Worm (Caenorhabditis elegans) whole organism, mixed stage, embryonic: Measurements from ENCODE around the gene alg-4.

Source experiments
- M03D4.4 ChIP-seq: sonication (generic microtip); optimal IDR thresholded peaks from 2 replicates; lab custom pipeline; 2017; ENCODE audit warnings: mild to moderate bottlenecking, missing genetic modification characterization, missing compliant biosample characterization
- blmp-1 ChIP-seq: fragments of 150-350 bp; optimal IDR thresholded peaks from 2 replicates; lab custom pipeline; 2014; ENCODE audit warnings: missing biosample characterization, missing genetic modification characterization
- ceh-39 ChIP-seq: fragments of 150-350 bp; optimal IDR thresholded peaks from 2 replicates; lab custom pipeline; 2014; ENCODE audit warnings: missing biosample characterization, missing genetic modification characterization
- ceh-43 ChIP-seq: fragments of 200-800 bp; sonication (Bioruptor generic); optimal IDR thresholded peaks from 2 replicates; lab custom pipeline; 2018; ENCODE audit warnings: mild to moderate bottlenecking, missing genetic modification characterization, moderate library complexity, missing compliant biosample characterization
- ceh-83 ChIP-seq: fragments of 200-800 bp; sonication (Bioruptor generic); optimal IDR thresholded peaks from 2 replicates; lab custom pipeline; 2018; ENCODE audit warnings: mild to moderate bottlenecking, missing genetic modification characterization, missing compliant biosample characterization
- ces-1 ChIP-seq: fragments of 150-350 bp; optimal IDR thresholded peaks from 2 replicates; lab custom pipeline; 2014; ENCODE audit warnings: missing biosample characterization, missing genetic modification reagents, missing genetic modification characterization
- cnd-1 ChIP-seq: fragments of 200-800 bp; sonication (Bioruptor generic); optimal IDR thresholded peaks from 2 replicates; lab custom pipeline; 2018; ENCODE audit warnings: mild to moderate bottlenecking, missing genetic modification characterization, missing compliant biosample characterization
- drap-1 ChIP-seq: fragments of 200-800 bp; sonication (Bioruptor generic); optimal IDR thresholded peaks from 3 replicates; lab custom pipeline; 2018; ENCODE audit warnings: mild to moderate bottlenecking, missing genetic modification characterization, missing compliant biosample characterization
- elt-1 ChIP-seq: sonication (generic microtip); optimal IDR thresholded peaks from 2 replicates; lab custom pipeline; 2017; ENCODE audit warnings: missing genetic modification characterization, mild to moderate bottlenecking, missing compliant biosample characterization, antibody characterized with exemption, moderate library complexity, borderline replicate concordance; ENCODE audit not compliant: insufficient read depth
- elt-3 ChIP-seq: fragments of 150-350 bp; optimal IDR thresholded peaks from 2 replicates; lab custom pipeline; 2014; ENCODE audit warnings: missing biosample characterization, missing genetic modification characterization
- flh-1 ChIP-seq: fragments of 200-800 bp; sonication (Bioruptor generic); optimal IDR thresholded peaks from 2 replicates; lab custom pipeline; 2018; ENCODE audit warnings: mild to moderate bottlenecking, missing genetic modification characterization, moderate library complexity, missing compliant biosample characterization
- ham-2 ChIP-seq: fragments of 200-800 bp; sonication (Bioruptor generic); optimal IDR thresholded peaks from 2 replicates; lab custom pipeline; 2018; ENCODE audit warnings: mild to moderate bottlenecking, missing genetic modification characterization, missing compliant biosample characterization
- hlh-1 ChIP-seq: fragments of 150-350 bp; optimal IDR thresholded peaks from 2 replicates; lab custom pipeline; 2014; ENCODE audit warnings: missing biosample characterization, missing genetic modification reagents, missing genetic modification characterization
- lin-13 ChIP-seq: fragments of 150-350 bp; optimal IDR thresholded peaks from 2 replicates; lab custom pipeline; 2014; ENCODE audit warnings: missing biosample characterization, missing genetic modification characterization
- lin-32 ChIP-seq: fragments of 200-800 bp; sonication (Bioruptor generic); optimal IDR thresholded peaks from 2 replicates; lab custom pipeline; 2018; ENCODE audit warnings: mild to moderate bottlenecking, missing genetic modification characterization, missing compliant biosample characterization
- lsy-2 ChIP-seq: fragments of 150-350 bp; optimal IDR thresholded peaks from 2 replicates; lab custom pipeline; 2014; ENCODE audit warnings: missing biosample characterization, missing genetic modification characterization
- mab-5 ChIP-seq: fragments of 150-350 bp; optimal IDR thresholded peaks from 2 replicates; lab custom pipeline; 2014; ENCODE audit warnings: missing biosample characterization, missing genetic modification characterization
- mep-1 ChIP-seq: fragments of 150-350 bp; optimal IDR thresholded peaks from 2 replicates; lab custom pipeline; 2017; ENCODE audit warnings: missing biosample characterization, missing genetic modification reagents, missing genetic modification characterization, inconsistent platforms
- mls-2 ChIP-seq: sonication (generic microtip); optimal IDR thresholded peaks from 2 replicates; lab custom pipeline; 2016; ENCODE audit warnings: mild to moderate bottlenecking, missing genetic modification characterization, moderate library complexity, missing compliant biosample characterization
- nhr-12 ChIP-seq: fragments of 150-350 bp; optimal IDR thresholded peaks from 2 replicates; lab custom pipeline; 2014; ENCODE audit warnings: missing biosample characterization, missing genetic modification characterization
- nhr-237 ChIP-seq: fragments of 150-350 bp; optimal IDR thresholded peaks from 2 replicates; lab custom pipeline; 2014; ENCODE audit warnings: missing biosample characterization, missing genetic modification characterization
- nhr-76 ChIP-seq: sonication (generic microtip); optimal IDR thresholded peaks from 2 replicates; lab custom pipeline; 2017; ENCODE audit warnings: missing biosample characterization, missing genetic modification characterization
- pha-4 ChIP-seq: fragments of 150-350 bp; optimal IDR thresholded peaks from 2 replicates; lab custom pipeline; 2018; ENCODE audit warnings: missing biosample characterization, missing genetic modification reagents, missing genetic modification characterization
- snpc-4 ChIP-seq: fragments of 150-350 bp; optimal IDR thresholded peaks from 2 replicates; lab custom pipeline; 2014; ENCODE audit warnings: missing biosample characterization, missing genetic modification characterization
- sptf-1 ChIP-seq: sonication (generic microtip); optimal IDR thresholded peaks from 2 replicates; lab custom pipeline; 2017; ENCODE audit warnings: mild to moderate bottlenecking, missing genetic modification characterization, moderate library complexity, missing compliant biosample characterization
- tbx-8 ChIP-seq: fragments of 200-800 bp; sonication (Bioruptor generic); optimal IDR thresholded peaks from 2 replicates; lab custom pipeline; 2018; ENCODE audit warnings: mild to moderate bottlenecking, missing genetic modification characterization, moderate library complexity, missing compliant biosample characterization
- unc-120 ChIP-seq: sonication (generic microtip); optimal IDR thresholded peaks from 2 replicates; lab custom pipeline; 2017; ENCODE audit warnings: missing genetic modification characterization, missing compliant biosample characterization; ENCODE audit not compliant: poor library complexity, severe bottlenecking
- unc-39 ChIP-seq: fragments of 150-350 bp; optimal IDR thresholded peaks from 2 replicates; lab custom pipeline; 2014; ENCODE audit warnings: missing biosample characterization, missing genetic modification characterization
- zip-8 ChIP-seq: fragments of 150-350 bp; optimal IDR thresholded peaks from 2 replicates; lab custom pipeline; 2014; ENCODE audit warnings: missing biosample characterization, missing genetic modification characterization
- ztf-11 ChIP-seq: fragments of 150-350 bp; optimal IDR thresholded peaks from 2 replicates; lab custom pipeline; 2014; ENCODE audit warnings: missing biosample characterization, missing genetic modification characterization

alg-4 gene

DNA sequence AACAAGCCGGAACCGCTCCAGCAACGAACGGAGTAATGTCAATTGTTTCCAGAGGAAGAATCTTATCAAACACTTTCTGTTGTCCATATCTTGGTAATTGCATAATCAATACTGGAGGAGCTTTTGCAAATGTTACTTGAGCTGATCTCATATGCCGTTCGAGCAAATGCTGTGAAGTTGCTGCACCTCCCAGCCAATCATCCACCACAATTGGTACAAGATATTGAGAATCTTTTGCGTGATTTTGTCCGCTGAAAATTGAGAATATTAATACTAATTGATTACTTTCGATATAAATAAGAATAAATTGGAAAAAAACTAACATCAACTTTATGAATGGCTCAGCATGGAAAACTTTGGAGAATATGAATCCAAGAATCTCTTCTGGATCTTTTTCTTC, 8.5 kb upstream of the alg-4 start:
- TF ChIP-seq lin-32 (GFP tag; lab: Kevin White, UChicago): no peak
- no peak for TF ChIP-seq ceh-43 (GFP tag; lab: Kevin White, UChicago)
- no peak for TF ChIP-seq mab-5 (tag; lab: Kevin White, UChicago)
- no peak for TF ChIP-seq ham-2 (GFP tag; lab: Kevin White, UChicago)
- no peak for TF ChIP-seq flh-1 (GFP tag; lab: Kevin White, UChicago)
- no peak for TF ChIP-seq snpc-4
- no peak for TF ChIP-seq blmp-1 (tag; lab: Kevin White, UChicago)
- TF ChIP-seq nhr-237 (tag; lab: Kevin White, UChicago): no peak
- TF ChIP-seq unc-120 (tag; lab: Kevin White, UChicago): no peak
- TF ChIP-seq cnd-1 (tag; lab: Kevin White, UChicago): no peak
- TF ChIP-seq ztf-11 (tag; lab: Kevin White, UChicago): no peak
- no peak for TF ChIP-seq sptf-1 (tag; lab: Kevin White, UChicago)

DNA sequence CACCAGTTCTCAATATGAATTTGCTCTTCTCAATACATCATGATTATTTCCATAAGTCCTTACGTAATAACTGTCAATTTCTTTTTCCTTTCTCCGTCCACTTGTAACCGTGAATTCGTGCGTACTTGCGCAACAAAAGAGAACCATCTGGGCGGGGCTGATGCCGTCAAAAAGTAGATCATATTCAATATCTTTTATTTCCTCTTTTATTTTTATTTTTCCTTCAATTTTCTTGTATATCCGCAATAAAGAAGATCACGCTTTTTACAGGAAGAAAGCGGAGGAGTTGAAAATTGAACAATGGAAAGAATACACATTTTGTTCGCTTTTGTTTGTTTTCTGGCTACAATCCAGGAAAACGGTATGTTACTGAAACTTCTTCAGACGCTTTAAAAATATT, 1.6 kb upstream of the alg-4 start, which contains the start of gene mam-7:
Gene mam-7 (plus strand): TSS at position 301 of the 400 bp plus-strand sequence.
- TF ChIP-seq M03D4.4 (tag; lab: Kevin White, UChicago) (no peak), zip-8 (tag; lab: Kevin White, UChicago) (peak; percentile 66)

DNA sequence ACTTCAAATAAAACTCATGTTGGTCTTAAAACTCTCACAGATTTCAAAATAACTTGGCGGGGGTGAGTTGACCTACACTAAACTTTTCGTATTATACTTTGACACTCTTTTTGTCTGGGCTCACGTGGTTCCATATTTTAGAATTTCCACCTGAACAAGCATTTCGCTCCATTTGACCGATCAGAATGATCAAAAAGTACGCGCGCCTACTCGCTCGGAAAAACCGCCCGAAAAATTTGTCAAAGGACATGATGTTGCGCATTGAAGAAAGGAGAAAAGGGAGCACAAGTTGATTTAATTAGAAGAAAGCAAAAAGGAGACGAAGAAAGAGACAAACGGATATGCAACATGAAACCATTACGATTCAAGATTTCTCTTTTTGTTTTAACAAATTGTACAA, 4.9 kb downstream of the alg-4 start:
- TF ChIP-seq nhr-76 (tag; lab: Kevin White, UChicago): no peak
- no peak for TF ChIP-seq ceh-83 (GFP tag; lab: Kevin White, UChicago)
- TF ChIP-seq elt-1: no peak
- TF ChIP-seq nhr-237 (tag; lab: Kevin White, UChicago): no peak
- no peak for TF ChIP-seq lsy-2 (tag; lab: Kevin White, UChicago)
- TF ChIP-seq ces-1: no peak
- no peak for TF ChIP-seq mls-2 (tag; lab: Kevin White, UChicago)
- no peak for TF ChIP-seq hlh-1 (tag; lab: Kevin White, UChicago)
- no peak for TF ChIP-seq ham-2 (GFP tag; lab: Kevin White, UChicago)
- no peak for TF ChIP-seq lin-13 (tag; lab: Kevin White, UChicago)
- no peak for TF ChIP-seq mab-5 (tag; lab: Kevin White, UChicago)
- no peak for TF ChIP-seq mep-1 (tag; lab: Kevin White, UChicago)
- no peak for TF ChIP-seq snpc-4
- TF ChIP-seq unc-39 (tag; lab: Kevin White, UChicago): no peak
- no peak for TF ChIP-seq pha-4 (tag; lab: Kevin White, UChicago)
- TF ChIP-seq elt-3: no peak

DNA sequence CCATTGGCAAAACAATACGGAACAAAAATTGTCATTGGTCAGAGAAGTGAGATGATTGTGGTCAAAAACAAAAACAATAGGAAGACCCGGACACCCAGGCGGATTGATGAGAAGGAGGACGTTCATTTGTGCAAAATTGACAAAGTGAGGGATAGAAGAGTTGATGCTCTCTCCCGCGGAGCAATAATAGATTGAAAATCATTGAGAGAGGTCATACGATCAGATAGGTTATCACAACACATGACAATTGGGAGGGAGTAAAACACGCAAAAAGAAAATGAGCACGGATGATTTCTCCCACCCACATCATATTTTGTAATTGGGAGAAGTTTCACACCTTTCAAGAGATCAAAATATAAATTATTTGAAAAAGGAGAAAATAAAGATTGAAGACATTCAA, 5.6 kb downstream of the alg-4 start:
- TF ChIP-seq ces-1: no peak
- no peak for TF ChIP-seq elt-1
- no peak for TF ChIP-seq ztf-11 (tag; lab: Kevin White, UChicago)
- TF ChIP-seq zip-8 (tag; lab: Kevin White, UChicago): no peak
- peak; percentile 30 for TF ChIP-seq hlh-1 (tag; lab: Kevin White, UChicago)
- no peak for TF ChIP-seq pha-4 (tag; lab: Kevin White, UChicago)

DNA sequence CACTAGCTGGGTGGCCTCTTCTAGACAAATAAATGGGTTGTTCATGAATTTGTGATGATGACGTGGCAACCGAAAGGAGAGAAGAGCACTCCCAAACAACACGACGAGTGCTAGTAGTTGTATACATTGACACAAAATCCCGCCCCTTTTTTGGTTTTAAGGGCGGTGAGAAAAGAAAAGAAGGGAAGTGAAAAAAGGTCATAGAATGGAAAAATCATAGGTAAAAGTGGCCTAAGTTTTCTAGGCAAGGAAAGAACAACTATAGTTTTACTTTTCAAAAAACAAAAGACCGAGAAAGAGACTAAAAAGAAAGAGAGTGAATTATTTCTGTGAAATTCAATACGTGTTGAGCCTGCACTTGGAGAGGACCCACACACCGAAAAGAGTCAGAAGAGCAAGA, 12.4 kb downstream of the alg-4 start, which contains the start of gene ZK757.2:
Gene ZK757.2 (minus strand): TSS at position 101 of the 400 bp plus-strand sequence.
- TF ChIP-seq drap-1 (GFP tag; lab: Kevin White, UChicago) (no peak), lsy-2 (tag; lab: Kevin White, UChicago) (no peak), hlh-1 (tag; lab: Kevin White, UChicago) (no peak), ceh-39 (tag; lab: Kevin White, UChicago) (no peak), blmp-1 (tag; lab: Kevin White, UChicago) (no peak), tbx-8 (GFP tag; lab: Kevin White, UChicago) (no peak), sptf-1 (tag; lab: Kevin White, UChicago) (no peak), nhr-12 (no peak), elt-1 (no peak), flh-1 (GFP tag; lab: Kevin White, UChicago) (no peak)

DNA sequence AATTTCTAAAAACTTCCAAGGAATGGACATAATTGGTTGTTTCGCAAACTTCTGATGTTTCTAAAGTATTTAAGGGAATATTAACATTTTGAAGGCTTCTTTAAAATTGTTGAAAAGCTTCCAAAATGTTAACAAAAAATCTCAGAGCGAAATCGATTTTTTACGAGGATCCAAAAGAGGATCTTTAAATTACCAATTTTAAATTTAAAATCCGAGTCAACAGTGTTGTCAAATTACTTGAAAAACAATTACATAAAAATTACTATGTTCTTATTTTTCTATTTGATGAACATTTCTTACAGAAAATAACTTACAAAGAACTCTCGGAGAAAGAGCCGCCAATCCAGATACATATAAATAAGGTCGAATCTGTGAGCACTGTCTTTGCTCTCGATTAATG, 14.3 kb downstream of the alg-4 start, which contains the start of gene ZK757.10:
Gene ZK757.10 (plus strand): TSS at position 301 of the 400 bp plus-strand sequence.
- TF ChIP-seq zip-8 (tag; lab: Kevin White, UChicago) (no peak), blmp-1 (tag; lab: Kevin White, UChicago) (no peak), unc-39 (tag; lab: Kevin White, UChicago) (no peak), nhr-237 (tag; lab: Kevin White, UChicago) (no peak)
